Worm (Caenorhabditis elegans): ENCODE data around the gene F40G9.18.

Gene F40G9.18

ce11 chrIII:146369-146768 is 23.0 kb downstream of the F40G9.18 start, which contains the start of gene fbxb-84:
TSS of gene fbxb-84 (minus strand) at chrIII:146469.
- TF ChIP-seq ZK546.5 (tag; optimal IDR thresholded peaks at IDR 0.05): no peak
- no peak for TF ChIP-seq zag-1 (tag; optimal IDR thresholded peaks at IDR 0.05)
- TF ChIP-seq nhr-102 (tag; optimal IDR thresholded peaks at IDR 0.05): no peak
- TF ChIP-seq unc-62 (GFP tag; optimal IDR thresholded peaks at IDR 0.05 in 1 of 2): no peak
- TF ChIP-seq unc-62 (tag; optimal IDR thresholded peaks at IDR 0.05): no peak
- TF ChIP-seq nhr-111 (GFP tag; optimal IDR thresholded peaks at IDR 0.05): no peak
- TF ChIP-seq ceh-28 (tag; optimal IDR thresholded peaks at IDR 0.05): no peak
- TF ChIP-seq Y75B8A.6 (GFP tag; IDR thresholded peaks at IDR 0.05): no peak
- no peak for TF ChIP-seq unc-39 (tag; optimal IDR thresholded peaks at IDR 0.05)
- TF ChIP-seq jun-1 (tag; optimal IDR thresholded peaks at IDR 0.05): no peak
- TF ChIP-seq lsy-2 (tag; optimal IDR thresholded peaks at IDR 0.05): no peak
- no peak for TF ChIP-seq F49E8.2 (tag; optimal IDR thresholded peaks at IDR 0.05; ENCODE audit: borderline replicate concordance)
- TF ChIP-seq lin-1 (GFP tag; IDR thresholded peaks at IDR 0.05): no peak
- TF ChIP-seq ctbp-1 (GFP tag; IDR thresholded peaks at IDR 0.05): no peak
- TF ChIP-seq ceh-44 (GFP tag; IDR thresholded peaks at IDR 0.05): no peak
- TF ChIP-seq aha-1 (tag): no peak
- no peak for TF ChIP-seq daf-12 (tag; optimal IDR thresholded peaks at IDR 0.05)
- no peak for TF ChIP-seq zip-2 (tag; optimal IDR thresholded peaks at IDR 0.05)
- TF ChIP-seq hif-1 (tag; optimal IDR thresholded peaks at IDR 0.05): no peak
- TF ChIP-seq dmd-8 (GFP tag; IDR thresholded peaks at IDR 0.05): no peak
- no peak for TF ChIP-seq attf-4 (tag; optimal IDR thresholded peaks at IDR 0.05)

ce11 chrIII:145078-145477 is 24.3 kb downstream of the F40G9.18 start, which contains the start of the genes T17A3.12 and fbxb-83:
TSS of gene T17A3.12 (minus strand) at chrIII:145178.
TSS of gene fbxb-83 (minus strand) at chrIII:145211.
- TF ChIP-seq aly-2 (tag; optimal IDR thresholded peaks at IDR 0.05) (no peak), dpl-1 (GFP tag; optimal IDR thresholded peaks at IDR 0.05) (no peak), egl-27 (tag; optimal IDR thresholded peaks at IDR 0.05) (no peak), daf-12 (tag; optimal IDR thresholded peaks at IDR 0.05) (no peak), cey-2 (tag; optimal IDR thresholded peaks at IDR 0.05; ENCODE audit: borderline replicate concordance, insufficient read depth) (no peak), F49E8.2 (tag; optimal IDR thresholded peaks at IDR 0.05; ENCODE audit: borderline replicate concordance) (no peak), ztf-11 (tag; optimal IDR thresholded peaks at IDR 0.05) (no peak), madf-5 (GFP tag; IDR thresholded peaks at IDR 0.05) (no peak), R02D3.7 (tag; optimal IDR thresholded peaks at IDR 0.05) (no peak), zip-11 (GFP tag; IDR thresholded peaks at IDR 0.05) (no peak), T26A8.4 (GFP tag; IDR thresholded peaks at IDR 0.05) (no peak), spr-1 (tag; optimal IDR thresholded peaks at IDR 0.05) (no peak), skn-1 (tag; optimal IDR thresholded peaks at IDR 0.05) (no peak), hlh-30 (tag; optimal IDR thresholded peaks at IDR 0.05; ENCODE audit: insufficient read depth) (no peak), snpc-1.2 (GFP tag; IDR thresholded peaks at IDR 0.05) (no peak), pha-4 (GFP tag; IDR thresholded peaks at IDR 0.05) (no peak), pha-4 (tag; optimal IDR thresholded peaks at IDR 0.05) (no peak), hlh-11 (tag; optimal IDR thresholded peaks at IDR 0.05) (no peak), F26F4.8 (GFP tag; conservative IDR thresholded peaks at IDR 0.05) (no peak)

ce11 chrIII:143121-143520 is 26.3 kb downstream of the F40G9.18 start, which contains the start of gene fbxb-82:
TSS of gene fbxb-82 (minus strand) at chrIII:143221.
- no peak for TF ChIP-seq pha-4 (GFP tag; IDR thresholded peaks at IDR 0.05)
- TF ChIP-seq pha-4 (tag; optimal IDR thresholded peaks at IDR 0.05): no peak
- no peak for TF ChIP-seq F49E8.2 (tag; optimal IDR thresholded peaks at IDR 0.05; ENCODE audit: borderline replicate concordance)
- TF ChIP-seq nhr-102 (tag; optimal IDR thresholded peaks at IDR 0.05): no peak
- no peak for TF ChIP-seq hlh-11 (tag; optimal IDR thresholded peaks at IDR 0.05)
- TF ChIP-seq spr-1 (tag; optimal IDR thresholded peaks at IDR 0.05): no peak
- TF ChIP-seq aly-2 (tag; optimal IDR thresholded peaks at IDR 0.05): no peak
- TF ChIP-seq F26F4.8 (GFP tag; conservative IDR thresholded peaks at IDR 0.05): no peak
- no peak for TF ChIP-seq F44E2.7 (GFP tag; IDR thresholded peaks at IDR 0.05)
- no peak for TF ChIP-seq ztf-11 (tag; optimal IDR thresholded peaks at IDR 0.05)
- no peak for TF ChIP-seq unc-39 (tag; optimal IDR thresholded peaks at IDR 0.05)
- TF ChIP-seq ceh-20 (GFP tag; IDR thresholded peaks at IDR 0.05): no peak
- no peak for TF ChIP-seq hlh-30 (tag; optimal IDR thresholded peaks at IDR 0.05; ENCODE audit: insufficient read depth)
